Worm (Caenorhabditis elegans): ENCODE measurements around the gene F11A5.13.

ce11 chrV:16229439-16229838, 3.0 kb upstream of the F11A5.13 start:
- no peak for TF ChIP-seq him-1 (tag; optimal IDR thresholded peaks at IDR 0.05)
- no peak for TF ChIP-seq dao-5 (tag; optimal IDR thresholded peaks at IDR 0.05)
- TF ChIP-seq W03F9.2 (tag; optimal IDR thresholded peaks at IDR 0.05) = no peak

Data from whole organism, L4/young adult.